Worm (Caenorhabditis elegans): ENCODE data around the gene sgt-1.

ce11 chrII:4941050-4941449 lies 37.5 kb upstream of the sgt-1 start, which contains the start of gene cblc-1:
- TF ChIP-seq W03F9.2 (tag; optimal IDR thresholded peaks at IDR 0.05) (no peak), him-1 (tag; optimal IDR thresholded peaks at IDR 0.05) (no peak), dao-5 (tag; optimal IDR thresholded peaks at IDR 0.05) (no peak)
